Worm (Caenorhabditis elegans) whole organism, L2 larva: ENCODE data around the gene T06E4.21.

ENCODE experiments used
- R02D3.7 ChIP-seq: fragments of 150-350 bp; optimal IDR thresholded peaks from 2 replicates; lab custom pipeline; 2014; ENCODE audit warnings: missing biosample characterization, missing genetic modification characterization
- dmd-4 ChIP-seq: sonication (generic microtip); optimal IDR thresholded peaks from 2 replicates; lab custom pipeline; 2017; ENCODE audit warnings: missing biosample characterization, missing genetic modification characterization
- mab-5 ChIP-seq: fragments of 150-350 bp; optimal IDR thresholded peaks from 2 replicates; lab custom pipeline; 2014; ENCODE audit warnings: missing biosample characterization, missing genetic modification characterization
- skn-1 ChIP-seq: sonication (generic microtip); optimal IDR thresholded peaks from 2 replicates; lab custom pipeline; 2017; ENCODE audit warnings: missing biosample characterization, missing genetic modification characterization
- unc-55 ChIP-seq: fragments of 150-350 bp; sonication (generic microtip); optimal IDR thresholded peaks from 3 replicates; lab custom pipeline; 2014; ENCODE audit warnings: missing biosample characterization, missing genetic modification reagents, missing genetic modification characterization
- ztf-11 ChIP-seq: sonication (generic microtip); optimal IDR thresholded peaks from 2 replicates; lab custom pipeline; 2017; ENCODE audit warnings: missing biosample characterization, missing genetic modification characterization

ce11 chrV:9679166-9679565 is 27.8 kb downstream of the T06E4.21 start, which contains the start of gene ZK287.9:
- no peak for TF ChIP-seq R02D3.7
- no peak for TF ChIP-seq ztf-11 (tag; lab: Kevin White, UChicago)
- TF ChIP-seq dmd-4, result no peak
- TF ChIP-seq skn-1, result no peak
- TF ChIP-seq unc-55 (GFP tag; lab: Kevin White, UChicago), result no peak
- TF ChIP-seq mab-5 (tag; lab: Kevin White, UChicago), result no peak
